Worm (Caenorhabditis elegans): ENCODE results near the gene abhd-12.

abhd-12 gene

DNA sequence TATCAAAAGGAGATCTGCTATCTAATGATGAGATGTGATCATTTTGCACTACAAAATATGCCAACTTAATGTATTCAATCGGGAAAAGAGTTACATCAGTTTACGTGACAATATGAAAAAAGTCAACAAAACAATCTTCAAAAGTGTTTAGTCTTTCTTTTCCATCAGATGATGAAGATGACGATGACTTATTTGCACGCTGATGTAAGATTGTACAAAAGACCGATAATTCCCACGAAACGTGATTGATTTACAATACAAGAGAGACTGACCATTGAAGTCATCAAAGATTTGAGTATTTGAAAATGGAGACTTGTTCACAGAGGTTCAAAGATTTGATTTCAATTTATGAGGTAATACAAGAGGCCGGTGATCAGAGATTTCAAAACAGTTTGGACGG lies 41.6 kb downstream of the abhd-12 start:
- TF ChIP-seq blmp-1 (tag; optimal IDR thresholded peaks at IDR 0.05; ENCODE audit: insufficient read depth) (peak; percentile 20), unc-39 (tag; optimal IDR thresholded peaks at IDR 0.05) (no peak), nhr-6 (tag; optimal IDR thresholded peaks at IDR 0.05) (peak; percentile 13), nhr-129 (tag; optimal IDR thresholded peaks at IDR 0.05) (peak; percentile 95), mdl-1 (tag; optimal IDR thresholded peaks at IDR 0.05) (peak in 1 of 2 experiments; percentile 8), nhr-21 (tag; optimal IDR thresholded peaks at IDR 0.05) (peak; percentile 42), sma-9 (GFP tag; optimal IDR thresholded peaks at IDR 0.05) (peak; percentile 77), sma-9 (tag; optimal IDR thresholded peaks at IDR 0.05) (no peak), nhr-25 (tag; optimal IDR thresholded peaks at IDR 0.05) (peak; percentile 87), egl-27 (tag; optimal IDR thresholded peaks at IDR 0.05) (no peak)

DNA sequence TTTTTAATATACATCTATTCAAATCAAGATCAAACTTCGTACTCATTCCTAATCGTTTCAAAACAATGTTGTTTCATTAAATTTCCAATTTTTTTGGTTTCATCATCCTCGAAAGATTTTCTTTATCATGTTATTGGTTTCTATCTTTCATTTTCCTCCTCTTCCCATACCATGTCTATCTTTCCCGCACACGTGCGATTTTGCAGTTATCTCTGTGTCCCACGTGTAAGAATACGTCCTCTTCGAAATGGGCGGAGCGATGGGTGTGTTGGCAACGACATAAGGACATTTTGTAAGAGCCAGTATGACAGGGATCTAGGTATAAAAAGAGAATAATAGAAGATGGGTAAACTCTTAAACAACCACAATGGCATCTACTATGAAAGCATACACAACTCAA lies 42.7 kb downstream of the abhd-12 start, which contains the start of gene F43H9.4:
F43H9.4 (plus strand) TSS at position 366 of the 400 bp plus-strand sequence.
- TF ChIP-seq ztf-4 (tag; optimal IDR thresholded peaks at IDR 0.05) (no peak), elt-3 (tag; optimal IDR thresholded peaks at IDR 0.05) (no peak), crh-2 (tag; optimal IDR thresholded peaks at IDR 0.05) (peak; percentile 48), nhr-21 (tag; optimal IDR thresholded peaks at IDR 0.05) (peak; percentile 42), ceh-16 (tag; optimal IDR thresholded peaks at IDR 0.05) (no peak), aly-2 (tag; optimal IDR thresholded peaks at IDR 0.05) (no peak), alr-1 (tag; optimal IDR thresholded peaks at IDR 0.05) (no peak), nhr-6 (tag; optimal IDR thresholded peaks at IDR 0.05) (no peak), sma-9 (GFP tag; optimal IDR thresholded peaks at IDR 0.05) (peak; percentile 92), sma-9 (tag; optimal IDR thresholded peaks at IDR 0.05) (no peak), fos-1 (tag; optimal IDR thresholded peaks at IDR 0.05) (peak; percentile 11), egl-27 (tag; optimal IDR thresholded peaks at IDR 0.05) (no peak), nhr-129 (tag; optimal IDR thresholded peaks at IDR 0.05) (peak; percentile 42), sma-3 (GFP tag; optimal IDR thresholded peaks at IDR 0.05) (peak; percentile 66), nhr-25 (tag; optimal IDR thresholded peaks at IDR 0.05) (peak; percentile 82), peb-1 (tag; optimal IDR thresholded peaks at IDR 0.05) (no peak), nhr-23 (tag; optimal IDR thresholded peaks at IDR 0.05) (no peak), mdl-1 (tag; optimal IDR thresholded peaks at IDR 0.05) (peak; percentile 77 to 79), blmp-1 (tag; optimal IDR thresholded peaks at IDR 0.05; ENCODE audit: insufficient read depth) (peak; percentile 2), zag-1 (tag; optimal IDR thresholded peaks at IDR 0.05) (no peak), dmd-4 (tag; optimal IDR thresholded peaks at IDR 0.05) (no peak), lin-13 (GFP tag; optimal IDR thresholded peaks at IDR 0.05) (no peak)

DNA sequence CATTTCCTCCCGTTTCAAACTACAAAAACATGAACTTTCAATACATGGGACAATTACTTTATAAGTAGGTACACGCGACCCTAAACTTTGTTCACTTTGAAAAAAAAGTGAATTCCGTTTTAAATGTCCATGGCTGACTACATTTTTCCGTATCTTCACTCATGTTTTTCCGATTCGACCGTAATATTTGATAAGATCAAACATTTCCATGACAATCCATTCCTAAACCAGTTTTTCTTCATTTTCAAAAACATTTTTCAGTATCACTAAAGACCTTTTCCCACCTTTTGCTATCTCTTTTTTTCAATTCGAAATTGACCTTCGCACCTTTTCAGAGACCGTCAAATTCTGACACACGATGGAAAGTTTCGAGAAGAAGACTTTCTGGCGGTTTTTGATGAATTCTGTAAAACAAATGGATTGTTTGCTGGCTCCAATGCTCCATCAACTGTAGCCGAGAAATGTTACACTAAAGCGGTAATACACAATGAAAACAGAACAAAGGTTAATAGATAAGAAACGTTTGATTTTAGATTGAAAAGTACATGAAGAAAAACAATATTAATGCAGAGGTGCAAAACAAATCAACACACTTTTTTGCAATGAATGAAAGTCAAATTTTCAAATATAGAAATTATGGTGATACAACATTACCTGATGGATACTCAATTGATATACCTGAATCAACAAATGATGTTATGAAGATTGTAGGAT lies 43.9 kb downstream of the abhd-12 start:
- no peak for TF ChIP-seq nhr-77 (tag; optimal IDR thresholded peaks at IDR 0.05)
- peak; percentile 56 for TF ChIP-seq nhr-25 (tag; optimal IDR thresholded peaks at IDR 0.05)
- TF ChIP-seq blmp-1 (tag; optimal IDR thresholded peaks at IDR 0.05; ENCODE audit: insufficient read depth): peak; percentile 42
- no peak for TF ChIP-seq aly-2 (tag; optimal IDR thresholded peaks at IDR 0.05)
- no peak for TF ChIP-seq ceh-82 (tag; optimal IDR thresholded peaks at IDR 0.05)
- no peak for TF ChIP-seq ceh-16 (tag; optimal IDR thresholded peaks at IDR 0.05)
- no peak for TF ChIP-seq unc-55 (GFP tag; optimal IDR thresholded peaks at IDR 0.05)
- no peak for TF ChIP-seq sem-4 (tag; optimal IDR thresholded peaks at IDR 0.05)
- no peak for TF ChIP-seq nhr-23 (tag; optimal IDR thresholded peaks at IDR 0.05)
- peak; percentile 70 for TF ChIP-seq sma-9 (GFP tag; optimal IDR thresholded peaks at IDR 0.05)
- TF ChIP-seq sma-9 (tag; optimal IDR thresholded peaks at IDR 0.05): no peak
- no peak for TF ChIP-seq lsy-2 (tag; optimal IDR thresholded peaks at IDR 0.05)
- TF ChIP-seq zag-1 (tag; optimal IDR thresholded peaks at IDR 0.05): no peak
- TF ChIP-seq elt-1 (tag; optimal IDR thresholded peaks at IDR 0.05): no peak
- peak; percentile 18 for TF ChIP-seq sma-3 (GFP tag; optimal IDR thresholded peaks at IDR 0.05)
- no peak for TF ChIP-seq alr-1 (tag; optimal IDR thresholded peaks at IDR 0.05)
- TF ChIP-seq mbf-1 (tag; optimal IDR thresholded peaks at IDR 0.05): no peak
- TF ChIP-seq R02D3.7 (tag; optimal IDR thresholded peaks at IDR 0.05): no peak
- TF ChIP-seq unc-62 (GFP tag; optimal IDR thresholded peaks at IDR 0.05): no peak
- TF ChIP-seq egl-27 (tag; optimal IDR thresholded peaks at IDR 0.05): no peak
- TF ChIP-seq unc-39 (tag; optimal IDR thresholded peaks at IDR 0.05): no peak

DNA sequence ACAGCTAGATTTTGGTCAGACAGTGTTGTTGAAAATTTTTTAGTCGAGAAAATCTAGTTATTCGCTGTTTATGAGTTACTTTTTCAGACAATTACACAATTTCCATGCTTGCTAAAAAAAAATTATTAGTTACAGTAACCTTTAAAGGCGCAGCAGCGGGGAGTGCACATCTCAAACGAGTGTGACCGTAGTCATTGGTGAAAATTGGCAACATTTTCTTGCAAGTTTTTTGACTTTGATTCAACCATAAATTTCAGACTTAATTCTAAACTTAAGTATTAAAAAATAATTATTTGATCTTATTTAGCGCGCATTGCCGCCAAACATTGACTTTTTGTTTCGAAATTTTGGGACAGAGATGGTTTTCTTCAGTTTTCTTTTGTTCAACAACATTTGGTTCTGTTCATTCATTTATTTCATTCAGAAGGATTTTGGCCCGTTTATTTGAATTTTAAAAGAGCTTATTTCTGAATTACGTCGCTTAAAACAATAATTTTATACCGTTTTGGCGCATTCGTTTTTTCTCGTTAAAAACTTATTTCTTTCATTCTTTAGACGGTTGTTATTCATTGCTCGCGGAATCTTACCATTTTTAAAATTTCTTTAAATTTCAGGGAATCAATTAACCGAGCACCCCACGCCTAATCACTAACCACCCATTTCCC lies 45.3 kb downstream of the abhd-12 start, which contains the start of gene oma-2:
oma-2 (plus strand) TSS at position 615 of the 665 bp plus-strand sequence.
- TF ChIP-seq nhr-11 (tag; optimal IDR thresholded peaks at IDR 0.05): no peak
- TF ChIP-seq crh-2 (tag; optimal IDR thresholded peaks at IDR 0.05): no peak
- no peak for TF ChIP-seq ceh-16 (tag; optimal IDR thresholded peaks at IDR 0.05)
- TF ChIP-seq ceh-82 (tag; optimal IDR thresholded peaks at IDR 0.05): no peak
- no peak for TF ChIP-seq lin-13 (GFP tag; optimal IDR thresholded peaks at IDR 0.05)
- TF ChIP-seq nhr-21 (tag; optimal IDR thresholded peaks at IDR 0.05): no peak
- TF ChIP-seq nhr-237 (tag; optimal IDR thresholded peaks at IDR 0.05): no peak
- TF ChIP-seq lsy-2 (tag; optimal IDR thresholded peaks at IDR 0.05): no peak
- no peak for TF ChIP-seq nhr-77 (tag; optimal IDR thresholded peaks at IDR 0.05)
- no peak for TF ChIP-seq sma-9 (GFP tag; optimal IDR thresholded peaks at IDR 0.05)
- TF ChIP-seq sma-9 (tag; optimal IDR thresholded peaks at IDR 0.05): no peak
- no peak for TF ChIP-seq lin-11 (tag; optimal IDR thresholded peaks at IDR 0.05)
- no peak for TF ChIP-seq blmp-1 (tag; optimal IDR thresholded peaks at IDR 0.05; ENCODE audit: insufficient read depth)
- no peak for TF ChIP-seq alr-1 (tag; optimal IDR thresholded peaks at IDR 0.05)
- TF ChIP-seq sem-4 (tag; optimal IDR thresholded peaks at IDR 0.05): no peak
- no peak for TF ChIP-seq elt-3 (tag; optimal IDR thresholded peaks at IDR 0.05)
- no peak for TF ChIP-seq unc-55 (GFP tag; optimal IDR thresholded peaks at IDR 0.05)

Measured in whole organism, L2 larva.